Fruit fly (Drosophila melanogaster): Measurements from ENCODE around the gene Atg18a.

Gene Atg18a

dm6 chr3L:8189234-8189633, 2.6 kb downstream of the Atg18a start (continued):
- TF ChIP-seq Nf-YC (tag; optimal IDR thresholded peaks at IDR 0.05) = no peak
- no peak for TF ChIP-seq CG17612 (GFP tag; IDR thresholded peaks at IDR 0.05)
- TF ChIP-seq Dip3 (GFP tag; optimal IDR thresholded peaks at IDR 0.05) = no peak
- no peak for TF ChIP-seq nom (GFP tag; optimal IDR thresholded peaks at IDR 0.05)
- TF ChIP-seq mirr (GFP tag; optimal IDR thresholded peaks at IDR 0.05) = no peak
- no peak for TF ChIP-seq CG18476 (GFP tag; optimal IDR thresholded peaks at IDR 0.05)
- TF ChIP-seq Bteb2 (GFP tag; optimal IDR thresholded peaks at IDR 0.05) = no peak
- peak; percentile 96 for TF ChIP-seq CG15479 (GFP tag; optimal IDR thresholded peaks at IDR 0.05)
- peak; percentile 72 for TF ChIP-seq Ets65A (GFP tag)
- TF ChIP-seq Lpt (GFP tag; optimal IDR thresholded peaks at IDR 0.05) = no peak
- TF ChIP-seq Gug (GFP tag; IDR thresholded peaks at IDR 0.05) = no peak

dm6 chr3L:8191042-8191613, 4.5 kb downstream of the Atg18a start, which contains the start of gene MED24:
TSS of gene MED24 (plus strand) at chr3L:8191270.
- TF ChIP-seq Bgb (GFP tag; IDR thresholded peaks at IDR 0.05; ENCODE audit: partially characterized antibody) (peak; percentile 12; the same call in 1 of the 2 replicates), lbe (GFP tag; optimal IDR thresholded peaks at IDR 0.05) (peak; percentile 15), Gug (GFP tag; IDR thresholded peaks at IDR 0.05) (no peak), Blimp-1 (GFP tag; optimal IDR thresholded peaks at IDR 0.05) (no peak), scrt (GFP tag; optimal IDR thresholded peaks at IDR 0.05) (no peak), BEAF-32 (GFP tag; optimal IDR thresholded peaks at IDR 0.05) (peak; percentile 17), CG11398 (GFP tag; optimal IDR thresholded peaks at IDR 0.05) (no peak), dm (GFP tag; optimal IDR thresholded peaks at IDR 0.05) (no peak), sisA (GFP tag; IDR thresholded peaks at IDR 0.05) (no peak), Xbp1 (GFP tag; optimal IDR thresholded peaks at IDR 0.05) (peak; percentile 1), tin (GFP tag; optimal IDR thresholded peaks at IDR 0.05) (no peak), ac (GFP tag; optimal IDR thresholded peaks at IDR 0.05) (no peak), MBD-R2 (GFP tag; IDR thresholded peaks at IDR 0.05) (peak; percentile 70), E2f2 (GFP tag; IDR thresholded peaks at IDR 0.05) (peak; percentile 84), nom (GFP tag; optimal IDR thresholded peaks at IDR 0.05) (no peak), trem (tag; optimal IDR thresholded peaks at IDR 0.05) (peak; percentile 32), gro (GFP tag; optimal IDR thresholded peaks at IDR 0.05) (no peak), Hr51 (GFP tag; optimal IDR thresholded peaks at IDR 0.05) (no peak), zen (tag; optimal IDR thresholded peaks at IDR 0.05) (peak; percentile 28), CG18619 (GFP tag; optimal IDR thresholded peaks at IDR 0.05) (no peak), wor (GFP tag; IDR thresholded peaks at IDR 0.05) (no peak), danr (GFP tag; IDR thresholded peaks at IDR 0.05) (no peak), unc-4 (GFP tag; IDR thresholded peaks at IDR 0.05; ENCODE audit: partially characterized antibody) (no peak), ranshi (GFP tag; IDR thresholded peaks at IDR 0.05) (no peak), ATbp (GFP tag; optimal IDR thresholded peaks at IDR 0.05) (no peak), CG4617 (GFP tag; optimal IDR thresholded peaks at IDR 0.05; ENCODE audit: borderline replicate concordance) (peak; percentile 82), B-H2 (GFP tag; optimal IDR thresholded peaks at IDR 0.05) (peak; percentile 16), CG2120 (GFP tag; optimal IDR thresholded peaks at IDR 0.05) (peak; percentile 36), CG2116 (GFP tag; optimal IDR thresholded peaks at IDR 0.05) (peak; percentile 55), gfzf (GFP tag; optimal IDR thresholded peaks at IDR 0.05) (peak; percentile 71), CG10267 (tag; optimal IDR thresholded peaks at IDR 0.05) (peak; percentile 95), CG14710 (tag; optimal IDR thresholded peaks at IDR 0.05) (peak; percentile 38), CG4404 (GFP tag; IDR thresholded peaks at IDR 0.05) (no peak), CG12659 (GFP tag; optimal IDR thresholded peaks at IDR 0.05) (peak; percentile 46), crc (GFP tag; optimal IDR thresholded peaks at IDR 0.05) (no peak), Fer1 (GFP tag; optimal IDR thresholded peaks at IDR 0.05) (peak; percentile 9), CG6689 (GFP tag; IDR thresholded peaks at IDR 0.05) (no peak), YL-1 (GFP tag; optimal IDR thresholded peaks at IDR 0.05) (peak; percentile 22), CG18262 (tag; optimal IDR thresholded peaks at IDR 0.05) (no peak), CG12071 (GFP tag; optimal IDR thresholded peaks at IDR 0.05) (no peak)

All from whole organism, embryonic.